Worm (Caenorhabditis elegans) whole organism, L1 larva: ENCODE data around the gene Y57G11C.3.

ENCODE experiments used
- aly-2 ChIP-seq: fragments of 150-350 bp; optimal IDR thresholded peaks from 2 replicates; lab custom pipeline; 2014; ENCODE audit warnings: missing biosample characterization, missing genetic modification characterization
- ama-1 ChIP-seq: fragments of 150-350 bp; optimal IDR thresholded peaks from 2 replicates; lab custom pipeline; 2014
- ets-5 ChIP-seq: fragments of 200-800 bp; sonication (Bioruptor generic); IDR thresholded peaks from 2 replicates; pipeline ENCODE4 v1.3.6; 2022; ENCODE audit warnings: missing genetic modification characterization, missing compliant biosample characterization
- mdl-1 ChIP-seq, 2 experiments: fragments of 150-350 bp; optimal IDR thresholded peaks; 2 replicates each; lab custom pipeline; 2014 to 2017; ENCODE audit warnings: missing biosample characterization in 2 of 2, missing genetic modification characterization in 2 of 2, inconsistent platforms in 1 of 2
- nhr-237 ChIP-seq: fragments of 150-350 bp; optimal IDR thresholded peaks from 2 replicates; lab custom pipeline; 2014; ENCODE audit warnings: missing biosample characterization, missing genetic modification characterization
- nhr-28 ChIP-seq: fragments of 150-350 bp; optimal IDR thresholded peaks from 2 replicates; lab custom pipeline; 2014; ENCODE audit warnings: missing biosample characterization, missing genetic modification characterization
- nhr-77 ChIP-seq: fragments of 150-350 bp; optimal IDR thresholded peaks from 2 replicates; lab custom pipeline; 2014; ENCODE audit warnings: missing biosample characterization, missing genetic modification characterization
- pag-3 ChIP-seq: sonication (generic microtip); optimal IDR thresholded peaks from 2 replicates; lab custom pipeline; 2017; ENCODE audit warnings: missing genetic modification characterization, mild to moderate bottlenecking, missing compliant biosample characterization, antibody characterized with exemption, borderline replicate concordance; ENCODE audit not compliant: insufficient read depth
- pqm-1 ChIP-seq: sonication (generic microtip); optimal IDR thresholded peaks from 3 replicates; lab custom pipeline; 2017; ENCODE audit warnings: missing biosample characterization, missing genetic modification characterization
- snpc-4 ChIP-seq: fragments of 150-350 bp; optimal IDR thresholded peaks from 2 replicates; lab custom pipeline; 2014; ENCODE audit warnings: missing biosample characterization, missing genetic modification characterization
- sox-4 ChIP-seq: sonication (generic microtip); optimal IDR thresholded peaks from 2 replicates; lab custom pipeline; 2016; ENCODE audit warnings: missing genetic modification characterization, missing compliant biosample characterization
- zag-1 ChIP-seq: fragments of 150-350 bp; optimal IDR thresholded peaks from 2 replicates; lab custom pipeline; 2014; ENCODE audit warnings: missing biosample characterization, missing genetic modification characterization
- ztf-4 ChIP-seq: fragments of 150-350 bp; optimal IDR thresholded peaks from 2 replicates; lab custom pipeline; 2014; ENCODE audit warnings: missing biosample characterization, missing genetic modification characterization

ce11 chrIV:14790579-14790978, 22.6 kb downstream of the Y57G11C.3 start:
- TF ChIP-seq ztf-4 = no peak
- no peak for TF ChIP-seq zag-1 (tag; lab: Kevin White, UChicago)
- TF ChIP-seq ets-5 (GFP tag; lab: Robert Waterston, UW) = no peak
- TF ChIP-seq nhr-28 (tag; lab: Kevin White, UChicago) = no peak
- TF ChIP-seq nhr-77 (tag; lab: Kevin White, UChicago) = no peak
- no peak for TF ChIP-seq pag-3
- no peak for TF ChIP-seq sox-4 (tag; lab: Kevin White, UChicago)
- no peak for TF ChIP-seq snpc-4 (tag; lab: Kevin White, UChicago)
- no peak for TF ChIP-seq nhr-237 (tag; lab: Kevin White, UChicago)
- TF ChIP-seq ama-1 (lab: Kevin White, UChicago) = no peak
- no peak for TF ChIP-seq pqm-1 (tag; lab: Kevin White, UChicago)
- peak; percentile 5 for TF ChIP-seq aly-2
- TF ChIP-seq mdl-1 (tag; optimal IDR thresholded peaks at IDR 0.05; lab: Kevin White, UChicago) = no peak
